Worm (Caenorhabditis elegans): ENCODE measurements around the gene ttr-18.

- no peak for TF ChIP-seq pha-2 (tag; optimal IDR thresholded peaks at IDR 0.05)
- TF ChIP-seq ztf-16 (tag; optimal IDR thresholded peaks at IDR 0.05) = no peak
Observed at ce11 chrII:11472542-11472941, 14.0 kb downstream of the ttr-18 start.
